Worm (Caenorhabditis elegans): Measurements from ENCODE around the gene F02C12.3.
"Not testable (repeated sequence)": the region's sequence is repeated elsewhere in the genome, so short reads cannot be mapped to it uniquely, and the experiment has no call there.

Gene F02C12.3

DNA sequence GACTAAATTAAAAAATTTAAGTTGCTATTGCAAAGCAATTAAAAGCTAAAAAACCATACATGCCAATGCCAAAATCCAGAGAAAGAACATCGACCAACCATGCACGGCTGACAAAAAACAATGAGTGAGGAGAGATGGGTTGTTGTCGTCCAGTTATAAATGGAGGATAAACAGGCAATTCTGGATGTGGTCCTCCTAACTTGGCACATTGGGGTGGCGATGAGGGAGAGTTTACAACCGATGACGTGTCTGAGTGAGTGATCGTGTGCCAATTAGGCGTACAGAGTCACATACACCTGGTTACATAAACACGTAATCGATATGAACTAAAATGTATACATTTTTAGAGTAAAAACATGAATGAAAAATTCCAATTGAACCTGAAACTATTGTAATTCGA, 34.6 kb downstream of the F02C12.3 start, which contains the start of gene C29F7.10:
TSS of gene C29F7.10 (minus strand) at position 101 of the 400 bp plus-strand sequence.
- not testable (repeated sequence) for TF ChIP-seq Y5F2A.4 (GFP tag; optimal IDR thresholded peaks at IDR 0.05); attf-4 (tag; optimal IDR thresholded peaks at IDR 0.05); vab-7 (GFP tag; IDR thresholded peaks at IDR 0.05)

DNA sequence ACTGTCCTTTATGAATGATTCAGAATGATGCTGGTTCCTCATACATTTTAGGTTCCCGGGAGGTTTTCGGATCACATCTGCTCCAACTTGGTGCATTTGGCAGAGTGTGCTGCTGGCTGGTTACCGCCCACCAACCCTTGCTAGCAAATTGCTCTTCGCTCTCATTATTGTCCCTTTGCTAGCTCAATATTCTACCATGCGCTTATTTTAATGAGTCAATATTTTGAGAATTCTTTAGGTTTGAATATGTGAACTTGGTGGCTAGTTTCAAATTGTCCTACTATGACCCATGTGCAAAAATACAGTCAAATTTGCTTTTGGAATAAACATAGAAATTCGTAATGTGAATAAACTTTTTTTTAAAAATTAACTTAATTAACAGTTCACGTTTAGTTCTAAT, 38.3 kb downstream of the F02C12.3 start:
- no peak for TF ChIP-seq cey-2 (tag; optimal IDR thresholded peaks at IDR 0.05; ENCODE audit: borderline replicate concordance, insufficient read depth)
- TF ChIP-seq lsy-2 (tag; optimal IDR thresholded peaks at IDR 0.05), result no peak
- TF ChIP-seq dve-1 (tag; optimal IDR thresholded peaks at IDR 0.05; ENCODE audit: insufficient read depth), result no peak
- TF ChIP-seq duxl-1 (tag; optimal IDR thresholded peaks at IDR 0.05; ENCODE audit: poor library complexity), result no peak
- no peak for TF ChIP-seq zag-1 (tag; optimal IDR thresholded peaks at IDR 0.05)
- TF ChIP-seq Y105C5A.15 (GFP tag; IDR thresholded peaks at IDR 0.05), result no peak
- no peak for TF ChIP-seq zfp-2 (tag; optimal IDR thresholded peaks at IDR 0.05)
- no peak for TF ChIP-seq aly-2 (tag; optimal IDR thresholded peaks at IDR 0.05)
- TF ChIP-seq Y75B8A.6 (GFP tag; IDR thresholded peaks at IDR 0.05), result no peak
- TF ChIP-seq saeg-2 (GFP tag; IDR thresholded peaks at IDR 0.05), result no peak
- TF ChIP-seq egl-43 (GFP tag; IDR thresholded peaks at IDR 0.05), result no peak
- no peak for TF ChIP-seq tag-97 (GFP tag; IDR thresholded peaks at IDR 0.05)
- no peak for TF ChIP-seq fkh-10 (GFP tag; optimal IDR thresholded peaks at IDR 0.05)
- no peak for TF ChIP-seq nhr-10 (tag; optimal IDR thresholded peaks at IDR 0.05)
- TF ChIP-seq lin-15B (tag; optimal IDR thresholded peaks at IDR 0.05), result no peak
- no peak for TF ChIP-seq daf-16 (GFP tag; optimal IDR thresholded peaks at IDR 0.05)
- TF ChIP-seq daf-16 (tag; optimal IDR thresholded peaks at IDR 0.05), result no peak
- no peak for TF ChIP-seq D1046.2 (GFP tag; IDR thresholded peaks at IDR 0.05)
- no peak for TF ChIP-seq nhr-77 (tag; optimal IDR thresholded peaks at IDR 0.05)
- no peak for TF ChIP-seq Y5F2A.4 (GFP tag; optimal IDR thresholded peaks at IDR 0.05)
- no peak for TF ChIP-seq tra-1 (GFP tag; IDR thresholded peaks at IDR 0.05)

DNA sequence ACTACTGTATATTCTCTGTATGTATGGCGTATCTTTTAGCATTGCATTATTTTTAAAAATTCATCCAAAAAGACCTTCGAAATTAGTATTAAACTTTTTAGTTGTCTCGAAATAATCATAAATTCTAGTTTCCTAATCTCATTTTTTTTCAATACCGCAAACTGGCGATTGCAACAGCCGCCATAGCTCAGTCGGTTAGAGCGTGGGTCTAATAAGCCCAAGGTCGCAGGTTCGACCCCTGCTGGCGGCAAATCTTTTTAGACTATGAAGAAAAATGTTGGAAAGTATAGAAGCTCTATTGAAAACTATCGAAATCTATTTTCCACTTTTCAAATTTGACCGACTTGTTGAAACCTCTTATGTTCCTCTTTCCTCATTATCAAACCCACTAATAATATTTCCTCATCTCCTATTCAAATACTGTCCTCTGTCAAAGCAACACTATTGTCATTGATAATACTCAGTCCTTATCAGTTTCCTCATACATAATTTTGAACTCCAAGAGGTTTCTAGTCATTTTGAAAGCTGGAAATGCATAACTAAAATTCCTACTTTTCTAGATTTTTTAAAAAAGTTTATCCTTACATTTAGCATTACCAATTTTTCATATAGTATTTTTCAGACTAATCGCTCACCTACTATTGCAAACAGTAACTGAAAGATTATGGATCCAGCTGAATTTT, 39.2 kb downstream of the F02C12.3 start, which contains the start of gene jmjd-3.3:
TSS of gene jmjd-3.3 (plus strand) at position 633 of the 683 bp plus-strand sequence.
- TF ChIP-seq madf-5 (GFP tag; IDR thresholded peaks at IDR 0.05), result no peak
- no peak for TF ChIP-seq lin-29 (GFP tag; IDR thresholded peaks at IDR 0.05)
- no peak for TF ChIP-seq F26F4.8 (GFP tag; conservative IDR thresholded peaks at IDR 0.05)
- TF ChIP-seq nhr-111 (GFP tag; optimal IDR thresholded peaks at IDR 0.05), result no peak
- TF ChIP-seq aly-2 (tag; optimal IDR thresholded peaks at IDR 0.05), result no peak
- no peak for TF ChIP-seq daf-16 (GFP tag; optimal IDR thresholded peaks at IDR 0.05)
- TF ChIP-seq daf-16 (tag; optimal IDR thresholded peaks at IDR 0.05), result peak; percentile 0
- TF ChIP-seq nhr-10 (tag; optimal IDR thresholded peaks at IDR 0.05), result no peak
- TF ChIP-seq ZK337.2 (GFP tag; IDR thresholded peaks at IDR 0.05), result 0 out of 2 replicates have a peak, but pooled peaks have one; percentile 2
- no peak for TF ChIP-seq hif-1 (tag; optimal IDR thresholded peaks at IDR 0.05)
- TF ChIP-seq lsy-2 (tag; optimal IDR thresholded peaks at IDR 0.05), result no peak
- TF ChIP-seq arid-1 (GFP tag; conservative IDR thresholded peaks at IDR 0.05), result no peak
- no peak for TF ChIP-seq attf-4 (tag; optimal IDR thresholded peaks at IDR 0.05)

DNA sequence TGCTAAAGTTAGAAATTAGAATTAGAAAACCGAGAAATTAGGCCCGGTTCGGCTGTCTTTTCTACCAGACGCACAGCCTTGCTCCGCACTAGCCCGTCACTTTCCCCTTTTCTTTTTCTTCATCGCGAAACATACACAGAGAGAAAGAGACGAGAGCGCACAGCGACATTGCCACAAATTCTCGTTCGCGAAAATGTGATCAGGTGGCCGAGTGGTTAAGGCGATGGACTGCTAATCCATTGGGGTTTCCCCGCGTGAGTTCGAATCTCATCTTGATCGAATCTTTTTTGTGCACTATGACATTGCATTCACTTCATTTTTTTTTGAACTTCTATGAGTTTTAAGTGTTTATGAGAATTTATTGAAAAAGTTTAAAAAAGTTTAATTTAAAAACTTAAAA, 45.7 kb downstream of the F02C12.3 start:
- peak; percentile 44 for TF ChIP-seq spr-1 (tag; optimal IDR thresholded peaks at IDR 0.05)
- peak; percentile 19 for TF ChIP-seq nhr-77 (tag; optimal IDR thresholded peaks at IDR 0.05)
- 0 out of 2 replicates have a peak, but pooled peaks have one; percentile 53 for TF ChIP-seq arid-1 (GFP tag; conservative IDR thresholded peaks at IDR 0.05)
- 0 out of 2 replicates have a peak, but pooled peaks have one; percentile 69 for TF ChIP-seq D1046.2 (GFP tag; IDR thresholded peaks at IDR 0.05)
- TF ChIP-seq ceh-44 (GFP tag; IDR thresholded peaks at IDR 0.05), result 0 out of 2 replicates have a peak, but pooled peaks have one; percentile 40
- no peak for TF ChIP-seq daf-19 (GFP tag; conservative IDR thresholded peaks at IDR 0.05)
- peak; percentile 63 for TF ChIP-seq lim-7 (GFP tag; IDR thresholded peaks at IDR 0.05)
- TF ChIP-seq dmd-8 (GFP tag; IDR thresholded peaks at IDR 0.05), result 0 out of 2 replicates have a peak, but pooled peaks have one; percentile 61
- no peak for TF ChIP-seq F44E2.7 (GFP tag; IDR thresholded peaks at IDR 0.05)
- TF ChIP-seq ztf-7 (tag; optimal IDR thresholded peaks at IDR 0.05), result peak; percentile 51
- TF ChIP-seq F49E8.2 (tag; optimal IDR thresholded peaks at IDR 0.05; ENCODE audit: borderline replicate concordance), result no peak
- TF ChIP-seq mxl-2 (GFP tag; conservative IDR thresholded peaks at IDR 0.05), result 0 out of 2 replicates have a peak, but pooled peaks have one; percentile 11
- no peak for TF ChIP-seq ceh-82 (tag; optimal IDR thresholded peaks at IDR 0.05)
- TF ChIP-seq fkh-10 (GFP tag; optimal IDR thresholded peaks at IDR 0.05), result peak; percentile 32
- no peak for TF ChIP-seq pha-4 (GFP tag; IDR thresholded peaks at IDR 0.05)
- no peak for TF ChIP-seq pha-4 (tag; optimal IDR thresholded peaks at IDR 0.05)
- TF ChIP-seq nhr-42 (GFP tag; IDR thresholded peaks at IDR 0.05), result 0 out of 2 replicates have a peak, but pooled peaks have one; percentile 67
- peak; percentile 56 for TF ChIP-seq nhr-102 (tag; optimal IDR thresholded peaks at IDR 0.05)
- peak; percentile 83 for TF ChIP-seq egl-43 (GFP tag; IDR thresholded peaks at IDR 0.05)
- no peak for TF ChIP-seq zag-1 (tag; optimal IDR thresholded peaks at IDR 0.05)
